Worm (Caenorhabditis elegans) whole organism, midembryonic: Measurements from ENCODE around the gene T21H3.5.

Experiments
- T22C8.4 ChIP-seq: fragments of 200-800 bp; sonication (Bioruptor generic); IDR thresholded peaks from 2 replicates; pipeline ENCODE4 v1.3.6; 2022; ENCODE audit warnings: missing genetic modification characterization, missing compliant biosample characterization
- cog-1 ChIP-seq: sonication (generic microtip); optimal IDR thresholded peaks from 2 replicates; lab custom pipeline; 2016; ENCODE audit warnings: missing genetic modification characterization, missing compliant biosample characterization
- flt-1 ChIP-seq: fragments of 200-800 bp; sonication (Bioruptor generic); IDR thresholded peaks from 2 replicates; pipeline ENCODE4 v1.3.6; 2022; ENCODE audit warnings: missing genetic modification characterization, missing compliant biosample characterization
- klf-2 ChIP-seq: fragments of 200-800 bp; sonication (Bioruptor generic); conservative IDR thresholded peaks from 2 replicates; pipeline ENCODE4 v1.3.6; 2022; ENCODE audit warnings: missing genetic modification reagents, missing genetic modification characterization, missing compliant biosample characterization
- med-1 ChIP-seq: sonication (generic microtip); optimal IDR thresholded peaks from 2 replicates; lab custom pipeline; 2017; ENCODE audit warnings: missing genetic modification characterization, mild to moderate bottlenecking, missing compliant biosample characterization, antibody characterized with exemption, missing genetic modification reagents; ENCODE audit not compliant: insufficient read depth
- ref-1 ChIP-seq: fragments of 200-800 bp; sonication (Bioruptor generic); conservative IDR thresholded peaks from 2 replicates; pipeline ENCODE4 v1.3.6; 2022; ENCODE audit warnings: missing genetic modification reagents, missing genetic modification characterization, missing compliant biosample characterization
- tab-1 ChIP-seq: fragments of 200-800 bp; sonication (Bioruptor generic); IDR thresholded peaks from 2 replicates; pipeline ENCODE4 v1.3.6; 2022; ENCODE audit warnings: missing genetic modification characterization, missing compliant biosample characterization
- ztf-23 ChIP-seq: fragments of 200-800 bp; sonication (Bioruptor generic); IDR thresholded peaks from 2 replicates; pipeline ENCODE4 v1.3.6; 2022; ENCODE audit warnings: missing genetic modification reagents, missing genetic modification characterization, missing compliant biosample characterization
- ztf-29 ChIP-seq: fragments of 200-800 bp; sonication (Bioruptor generic); IDR thresholded peaks from 2 replicates; pipeline ENCODE4 v1.3.6; 2022; ENCODE audit warnings: missing genetic modification reagents, missing genetic modification characterization, missing compliant biosample characterization

Gene T21H3.5

ce11 chrV:1164196-1164691, at the start of gene T21H3.5:
Gene T21H3.5, minus strand, starts transcription at chrV:1164293.
- TF ChIP-seq ztf-29 (GFP tag; lab: Robert Waterston, UW) = no peak
- TF ChIP-seq ztf-23 (GFP tag; lab: Robert Waterston, UW) = no peak
- TF ChIP-seq cog-1 = no peak
- TF ChIP-seq flt-1 (GFP tag; lab: Robert Waterston, UW) = no peak
- TF ChIP-seq tab-1 (GFP tag; lab: Robert Waterston, UW) = no peak
- TF ChIP-seq T22C8.4 (GFP tag; lab: Robert Waterston, UW) = no peak

ce11 chrV:1207589-1207988, 43.5 kb upstream of the T21H3.5 start, which contains the start of gene Y50D4A.1:
Gene Y50D4A.1, plus strand, starts transcription at chrV:1207889.
- TF ChIP-seq ref-1 (GFP tag; lab: Robert Waterston, UW) (no peak), T22C8.4 (GFP tag; lab: Robert Waterston, UW) (no peak), med-1 (GFP tag; lab: Kevin White, UChicago) (no peak), ztf-29 (GFP tag; lab: Robert Waterston, UW) (no peak), klf-2 (GFP tag; lab: Robert Waterston, UW) (no peak), cog-1 (no peak), flt-1 (GFP tag; lab: Robert Waterston, UW) (no peak)

- TF ChIP-seq ztf-23 (GFP tag; lab: Robert Waterston, UW) = 0 out of 2 replicates have a peak, but pooled peaks have one; percentile 18
- TF ChIP-seq cog-1 = no peak
- TF ChIP-seq ztf-29 (GFP tag; lab: Robert Waterston, UW) = no peak
- peak; percentile 17; the same call in 1 of the 2 replicates for TF ChIP-seq T22C8.4 (GFP tag; lab: Robert Waterston, UW)
- peak; percentile 39; the same call in 1 of the 2 replicates for TF ChIP-seq flt-1 (GFP tag; lab: Robert Waterston, UW)
- TF ChIP-seq klf-2 (GFP tag; lab: Robert Waterston, UW) = no peak
- TF ChIP-seq med-1 (GFP tag; lab: Kevin White, UChicago) = no peak
- 0 out of 2 replicates have a peak, but pooled peaks have one; percentile 52 for TF ChIP-seq tab-1 (GFP tag; lab: Robert Waterston, UW)
- TF ChIP-seq ref-1 (GFP tag; lab: Robert Waterston, UW) = no peak
Observed at ce11 chrV:1206971-1207370, 42.9 kb upstream of the T21H3.5 start, which contains the start of gene Y50D4A.5. Gene Y50D4A.5, plus strand, starts transcription at chrV:1207307.

ce11 chrV:1201717-1202116, 37.6 kb upstream of the T21H3.5 start:
- no peak for TF ChIP-seq ztf-29 (GFP tag; lab: Robert Waterston, UW)
- TF ChIP-seq klf-2 (GFP tag; lab: Robert Waterston, UW) = no peak
- TF ChIP-seq T22C8.4 (GFP tag; lab: Robert Waterston, UW) = no peak
- TF ChIP-seq ztf-23 (GFP tag; lab: Robert Waterston, UW) = no peak
- TF ChIP-seq ref-1 (GFP tag; lab: Robert Waterston, UW) = no peak
- TF ChIP-seq tab-1 (GFP tag; lab: Robert Waterston, UW) = no peak
- no peak for TF ChIP-seq med-1 (GFP tag; lab: Kevin White, UChicago)
- no peak for TF ChIP-seq flt-1 (GFP tag; lab: Robert Waterston, UW)
- TF ChIP-seq cog-1 = no peak

ce11 chrV:1199219-1199889, 35.3 kb upstream of the T21H3.5 start, which contains the start of gene Y50D4A.6:
Gene Y50D4A.6, minus strand, starts transcription at chrV:1199269.
- no peak for TF ChIP-seq ref-1 (GFP tag; lab: Robert Waterston, UW)
- no peak for TF ChIP-seq T22C8.4 (GFP tag; lab: Robert Waterston, UW)

- TF ChIP-seq ref-1 (GFP tag; lab: Robert Waterston, UW) (peak; percentile 53; the same call in 1 of the 2 replicates), klf-2 (GFP tag; lab: Robert Waterston, UW) (peak; percentile 74), flt-1 (GFP tag; lab: Robert Waterston, UW) (peak; percentile 79)
Observed at ce11 chrV:1197064-1197724, 33.1 kb upstream of the T21H3.5 start.

- TF ChIP-seq ztf-29 (GFP tag; lab: Robert Waterston, UW) (no peak), T22C8.4 (GFP tag; lab: Robert Waterston, UW) (no peak), ref-1 (GFP tag; lab: Robert Waterston, UW) (no peak), klf-2 (GFP tag; lab: Robert Waterston, UW) (no peak), med-1 (GFP tag; lab: Kevin White, UChicago) (no peak), cog-1 (no peak), tab-1 (GFP tag; lab: Robert Waterston, UW) (no peak), flt-1 (GFP tag; lab: Robert Waterston, UW) (no peak), ztf-23 (GFP tag; lab: Robert Waterston, UW) (no peak)
Observed at ce11 chrV:1195995-1196394, 31.9 kb upstream of the T21H3.5 start, which contains the start of the genes wrb-1 and Y50D4A.4. Gene wrb-1, plus strand, starts transcription at chrV:1196072. Gene Y50D4A.4, minus strand, starts transcription at chrV:1196127.

ce11 chrV:1179279-1179678, 15.2 kb upstream of the T21H3.5 start, which contains the start of gene F25A2.1:
Gene F25A2.1, plus strand, starts transcription at chrV:1179579.
- no peak for TF ChIP-seq ztf-23 (GFP tag; lab: Robert Waterston, UW)
- TF ChIP-seq cog-1 = no peak
- TF ChIP-seq ztf-29 (GFP tag; lab: Robert Waterston, UW) = no peak
- TF ChIP-seq klf-2 (GFP tag; lab: Robert Waterston, UW) = no peak
- TF ChIP-seq T22C8.4 (GFP tag; lab: Robert Waterston, UW) = no peak
- TF ChIP-seq ref-1 (GFP tag; lab: Robert Waterston, UW) = no peak
- TF ChIP-seq flt-1 (GFP tag; lab: Robert Waterston, UW) = no peak
- no peak for TF ChIP-seq med-1 (GFP tag; lab: Kevin White, UChicago)
- no peak for TF ChIP-seq tab-1 (GFP tag; lab: Robert Waterston, UW)
